Worm (Caenorhabditis elegans): ENCODE results near the gene srab-25.
A peak's percentile ranks its signal among the peaks of the same experiment; 100 is the strongest.

Gene srab-25

DNA sequence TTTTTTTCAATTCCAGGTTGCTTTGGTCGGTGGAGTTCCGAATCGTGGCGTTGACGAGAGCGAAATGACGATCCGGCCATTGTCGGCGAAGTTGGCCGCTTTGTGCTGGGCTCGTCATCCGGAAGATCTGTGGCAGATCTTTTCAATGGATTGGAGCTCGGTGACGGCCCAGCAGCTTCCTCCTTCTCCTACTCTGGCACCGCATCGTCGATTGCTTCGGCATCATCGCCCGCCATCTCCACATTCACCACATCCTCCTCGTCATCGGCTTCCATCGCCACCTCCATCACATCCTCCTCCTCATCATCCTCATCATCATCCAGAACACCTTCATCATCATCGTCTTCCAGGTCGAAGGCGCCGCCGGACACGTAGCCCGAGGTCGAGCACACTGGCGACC is 42.6 kb downstream of the srab-25 start:
- peak; percentile 49; the same call in 1 of the 2 replicates for TF ChIP-seq egrh-3 (GFP tag; IDR thresholded peaks at IDR 0.05)
- no peak for TF ChIP-seq aptf-2 (GFP tag; conservative IDR thresholded peaks at IDR 0.05)
- TF ChIP-seq attf-5 (GFP tag; optimal IDR thresholded peaks at IDR 0.05): no peak
- TF ChIP-seq zfh-2 (GFP tag; conservative IDR thresholded peaks at IDR 0.05): peak; percentile 79
- no peak for TF ChIP-seq T07F8.4 (tag; optimal IDR thresholded peaks at IDR 0.05)
- no peak for TF ChIP-seq fkh-3 (tag; optimal IDR thresholded peaks at IDR 0.05)
- no peak for TF ChIP-seq ceh-40 (GFP tag; IDR thresholded peaks at IDR 0.05)

DNA sequence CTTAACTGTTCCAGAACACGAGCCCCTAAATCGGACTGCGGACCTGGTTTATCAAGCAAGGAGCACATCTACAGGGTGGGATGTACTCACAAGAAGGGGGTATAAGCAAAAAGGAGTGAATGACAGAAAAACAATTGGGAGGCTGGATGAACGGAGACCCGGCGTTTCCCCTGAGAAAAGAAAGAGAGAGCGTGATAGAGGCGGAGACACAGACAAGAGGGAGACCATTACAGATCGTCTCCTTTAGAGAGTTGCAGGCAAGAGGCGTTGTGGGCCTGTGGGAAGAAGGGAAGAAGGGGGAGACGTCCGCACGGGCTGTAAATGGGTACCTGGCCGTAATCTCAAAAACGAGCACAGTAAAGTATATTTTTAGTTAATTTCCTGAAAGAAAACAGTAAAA is 47.1 kb downstream of the srab-25 start, which contains the start of gene Y46H3C.7:
Gene Y46H3C.7, minus strand, starts transcription at position 147 of the 400 bp plus-strand sequence.
- TF ChIP-seq aptf-2 (GFP tag; conservative IDR thresholded peaks at IDR 0.05) (peak; percentile 94), hmg-1.2 (GFP tag; IDR thresholded peaks at IDR 0.05) (peak; percentile 65), aptf-3 (GFP tag; IDR thresholded peaks at IDR 0.05) (0 out of 2 replicates have a peak, but pooled peaks have one; percentile 60)

DNA sequence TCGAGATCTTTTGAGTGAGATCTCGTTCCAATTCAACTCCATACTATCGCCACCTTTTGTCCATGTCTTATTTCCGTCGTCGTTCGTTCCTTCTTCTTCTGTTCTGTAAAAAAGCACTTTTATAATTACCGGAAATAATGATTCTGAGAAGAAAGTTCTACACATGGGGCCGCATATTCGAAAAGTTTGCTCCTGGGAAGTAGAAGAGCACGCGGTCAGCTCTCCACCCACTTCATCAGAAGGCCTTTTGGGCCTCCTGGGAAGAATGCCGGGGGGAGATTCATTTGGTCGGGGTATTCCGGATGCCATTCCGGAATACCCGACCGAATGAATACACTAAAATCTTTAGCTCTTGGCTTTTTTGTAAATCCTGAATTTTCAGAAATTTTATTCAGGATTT is 48.5 kb downstream of the srab-25 start, which contains the start of gene Y46H3C.5:
Gene Y46H3C.5, minus strand, starts transcription at position 2 of the 400 bp plus-strand sequence.
- TF ChIP-seq aptf-2 (GFP tag; conservative IDR thresholded peaks at IDR 0.05) (peak; percentile 80), aptf-3 (GFP tag; IDR thresholded peaks at IDR 0.05) (0 out of 2 replicates have a peak, but pooled peaks have one; percentile 63)
